Worm (Caenorhabditis elegans) whole organism, L4 larva: Measurements from ENCODE around the gene acs-22.
A peak's percentile ranks its signal among the peaks of the same experiment; 100 is the strongest.

Experiments used
- R02D3.7 ChIP-seq: fragments of 150-350 bp; sonication (generic microtip); optimal IDR thresholded peaks from 3 replicates; lab custom pipeline; 2014; ENCODE audit warnings: missing biosample characterization, missing genetic modification characterization
- Y5F2A.4 ChIP-seq: fragments of 200-800 bp; sonication (Bioruptor generic); optimal IDR thresholded peaks from 2 replicates; lab custom pipeline; 2018; ENCODE audit warnings: mild to moderate bottlenecking, missing genetic modification characterization, missing compliant biosample characterization
- aly-2 ChIP-seq: sonication (generic microtip); optimal IDR thresholded peaks from 2 replicates; lab custom pipeline; 2018; ENCODE audit warnings: missing biosample characterization, missing genetic modification characterization
- daf-12 ChIP-seq: fragments of 150-350 bp; optimal IDR thresholded peaks from 2 replicates; lab custom pipeline; 2014; ENCODE audit warnings: missing biosample characterization, missing genetic modification reagents, missing genetic modification characterization
- fkh-10 ChIP-seq: fragments of 150-350 bp; optimal IDR thresholded peaks from 2 replicates; lab custom pipeline; 2014; ENCODE audit warnings: missing biosample characterization, missing genetic modification reagents, missing genetic modification characterization
- mep-1 ChIP-seq: fragments of 150-350 bp; sonication (generic microtip); optimal IDR thresholded peaks from 3 replicates; lab custom pipeline; 2014; ENCODE audit warnings: missing biosample characterization, missing genetic modification characterization
- nhr-28 ChIP-seq: fragments of 150-350 bp; optimal IDR thresholded peaks from 2 replicates; lab custom pipeline; 2014; ENCODE audit warnings: missing biosample characterization, missing genetic modification characterization
- nhr-42 ChIP-seq: fragments of 200-800 bp; sonication (Bioruptor generic); IDR thresholded peaks from 2 replicates; pipeline ENCODE4 v1.3.6; 2022; ENCODE audit warnings: missing genetic modification characterization, missing compliant biosample characterization
- pha-4 ChIP-seq, 2 experiments: fragments of 150-350 bp in 1 of 2; fragments of 200-800 bp in 1 of 2; sonication (Bioruptor generic) in 1 of 2; IDR thresholded peaks in 1 of 2; optimal IDR thresholded peaks in 1 of 2; 2 replicates each; pipeline versions ENCODE4 v1.3.6 to Lab custom; 2014 to 2022; ENCODE audit warnings: missing genetic modification characterization in 2 of 2, missing genetic modification reagents in 2 of 2, missing biosample characterization in 1 of 2, missing compliant biosample characterization in 1 of 2
- skn-1 ChIP-seq: fragments of 150-350 bp; optimal IDR thresholded peaks from 2 replicates; lab custom pipeline; 2014; ENCODE audit warnings: missing biosample characterization, missing genetic modification characterization
- snpc-4 ChIP-seq: fragments of 150-350 bp; optimal IDR thresholded peaks from 2 replicates; lab custom pipeline; 2014; ENCODE audit warnings: missing biosample characterization, missing genetic modification characterization
- unc-62 ChIP-seq, 3 experiments: fragments of 150-350 bp in 1 of 3; sonication (generic microtip); optimal IDR thresholded peaks in 2 of 3; peaks in 1 of 3; 1 replicate in 1 of 3; 2 replicates in 2 of 3; lab custom pipeline; 2014 to 2017; ENCODE audit warnings: missing biosample characterization in 3 of 3, missing genetic modification characterization in 3 of 3, missing genetic modification reagents in 3 of 3, missing genotype in 1 of 3

DNA sequence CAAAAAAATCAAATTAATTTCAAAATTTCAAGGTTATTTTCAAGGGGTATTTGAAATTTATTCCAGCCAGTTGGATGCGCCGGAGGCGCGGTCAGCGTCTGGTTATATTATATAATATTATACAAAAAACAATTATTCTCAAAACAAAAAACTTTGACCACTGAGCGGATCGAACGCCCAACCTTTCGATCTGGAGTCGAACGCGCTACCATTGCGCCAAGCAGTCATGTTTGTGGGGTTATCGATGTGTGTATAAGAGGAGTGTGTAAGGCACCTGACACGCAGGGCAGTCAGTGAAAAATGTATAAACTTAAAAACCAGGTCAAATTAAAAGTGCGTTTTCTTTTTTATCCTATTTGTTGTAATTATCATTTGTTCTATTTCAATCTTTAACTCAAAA lies 13.1 kb downstream of the acs-22 start:
- TF ChIP-seq nhr-28 (no peak), R02D3.7 (tag; lab: Kevin White, UChicago) (no peak), unc-62 (GFP tag; optimal IDR thresholded peaks at IDR 0.05 in 1 of 2; lab: Kevin White, UChicago) (no peak), unc-62 (tag; optimal IDR thresholded peaks at IDR 0.05; lab: Kevin White, UChicago) (no peak), pha-4 (GFP tag; IDR thresholded peaks at IDR 0.05; lab: Robert Waterston, UW) (peak; percentile 62; the same call in 1 of the 2 replicates), pha-4 (tag; optimal IDR thresholded peaks at IDR 0.05; lab: Kevin White, UChicago) (no peak), nhr-42 (GFP tag; lab: Robert Waterston, UW) (no peak), snpc-4 (tag; lab: Kevin White, UChicago) (no peak), skn-1 (no peak), fkh-10 (GFP tag; lab: Kevin White, UChicago) (no peak), Y5F2A.4 (GFP tag; lab: Kevin White, UChicago) (no peak), daf-12 (no peak), aly-2 (no peak), mep-1 (tag; lab: Kevin White, UChicago) (peak; percentile 3)
